Worm (Caenorhabditis elegans): Measurements from ENCODE around the gene algn-9.

Gene algn-9

DNA sequence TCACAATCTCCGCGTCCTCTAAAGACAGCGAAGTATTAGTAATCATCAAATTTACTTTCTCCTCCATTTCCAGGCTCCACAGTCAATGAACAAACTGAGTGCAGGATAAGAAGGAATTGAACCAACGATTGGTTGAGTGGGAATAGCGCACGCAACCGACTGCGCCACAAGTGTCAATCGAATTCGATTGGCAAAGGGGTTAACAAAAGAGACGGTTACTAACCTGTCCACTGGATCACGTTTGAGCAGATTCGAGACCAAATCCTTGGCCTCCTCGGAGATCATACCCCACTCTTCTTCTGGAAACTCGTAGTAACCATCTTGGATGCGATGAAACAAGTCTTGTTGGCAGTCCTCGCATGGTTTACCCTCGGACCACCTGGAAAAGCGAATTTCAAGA, 38.9 kb upstream of the algn-9 start:
- no peak for TF ChIP-seq ama-1 (optimal IDR thresholded peaks at IDR 0.05)
- TF ChIP-seq ceh-13 (GFP tag; optimal IDR thresholded peaks at IDR 0.05), result peak; percentile 30
- peak; percentile 34 for TF ChIP-seq ceh-36 (tag; optimal IDR thresholded peaks at IDR 0.05)
- 0 out of 2 replicates have a peak, but pooled peaks have one; percentile 36 for TF ChIP-seq flt-1 (GFP tag; IDR thresholded peaks at IDR 0.05)
- peak; percentile 73 for TF ChIP-seq pes-1 (GFP tag; IDR thresholded peaks at IDR 0.05)
- TF ChIP-seq B0310.2 (tag; optimal IDR thresholded peaks at IDR 0.05), result no peak

DNA sequence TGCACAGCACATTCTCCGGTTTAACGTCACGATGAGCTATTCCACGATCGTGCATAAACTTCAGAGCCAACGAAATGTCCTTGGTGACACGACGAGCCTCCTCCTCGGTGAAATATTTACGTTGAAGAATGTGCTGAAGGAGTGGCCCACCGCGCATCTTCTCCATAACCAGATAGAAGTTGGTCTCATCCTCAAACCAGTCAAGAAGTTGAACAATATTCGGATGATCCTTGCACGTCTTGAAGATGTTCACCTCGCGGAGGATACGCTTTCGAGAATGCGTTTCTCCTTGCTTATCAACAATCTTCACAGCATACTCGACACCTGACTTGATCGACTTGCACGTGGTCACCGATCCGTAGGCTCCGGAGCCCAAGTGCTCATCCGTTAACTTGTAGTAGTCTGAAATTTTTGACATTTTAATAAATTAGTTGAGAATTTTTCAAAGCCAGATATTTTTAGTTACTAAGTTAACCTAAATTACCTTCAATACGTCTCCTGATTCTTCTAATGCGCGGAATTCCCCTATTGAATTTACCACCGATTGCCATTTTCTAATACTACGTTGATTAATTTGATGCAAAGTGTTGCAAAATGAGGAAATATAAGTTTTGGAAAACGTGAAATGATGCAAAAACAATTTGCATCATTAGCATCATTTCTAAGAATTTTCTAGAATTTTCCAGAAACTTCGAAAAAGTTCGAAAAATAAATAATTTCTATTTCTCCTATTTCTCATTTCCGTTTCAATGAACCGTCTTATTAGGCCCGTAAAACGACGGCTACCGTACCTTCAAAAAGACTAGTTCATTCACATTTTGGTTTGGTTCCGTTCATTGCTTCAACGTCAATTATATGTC, 38.0 kb upstream of the algn-9 start:
- TF ChIP-seq tra-4 (tag; optimal IDR thresholded peaks at IDR 0.05), result no peak
- TF ChIP-seq sea-1 (GFP tag; conservative IDR thresholded peaks at IDR 0.05), result 0 out of 2 replicates have a peak, but pooled peaks have one; percentile 47

DNA sequence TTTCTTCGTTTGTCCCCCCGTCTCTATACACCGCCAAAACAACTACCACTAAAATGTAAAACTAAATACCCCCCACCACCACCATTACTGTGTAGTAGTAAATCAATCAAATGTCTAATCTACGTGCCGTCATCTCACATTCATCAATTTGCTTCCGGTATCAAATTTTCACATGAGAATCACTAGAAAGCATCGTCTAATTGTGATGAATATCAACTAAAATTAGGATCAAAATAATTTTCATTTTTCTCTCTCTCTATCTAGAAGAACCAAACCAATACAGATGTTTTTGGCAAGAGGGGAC, 37.4 kb upstream of the algn-9 start:
- TF ChIP-seq scrt-1 (GFP tag; IDR thresholded peaks at IDR 0.05) (no peak), tbx-11 (GFP tag; IDR thresholded peaks at IDR 0.05) (no peak), ceh-13 (GFP tag; optimal IDR thresholded peaks at IDR 0.05) (no peak), hmbx-1 (tag; optimal IDR thresholded peaks at IDR 0.05) (no peak), F13C5.2 (tag; optimal IDR thresholded peaks at IDR 0.05) (no peak), aly-1 (tag; optimal IDR thresholded peaks at IDR 0.05) (no peak), tbx-37 (GFP tag; conservative IDR thresholded peaks at IDR 0.05) (no peak), sea-1 (GFP tag; conservative IDR thresholded peaks at IDR 0.05) (no peak), flt-1 (GFP tag; IDR thresholded peaks at IDR 0.05) (no peak), ceh-36 (tag; optimal IDR thresholded peaks at IDR 0.05) (no peak), tra-4 (tag; optimal IDR thresholded peaks at IDR 0.05) (no peak)

DNA sequence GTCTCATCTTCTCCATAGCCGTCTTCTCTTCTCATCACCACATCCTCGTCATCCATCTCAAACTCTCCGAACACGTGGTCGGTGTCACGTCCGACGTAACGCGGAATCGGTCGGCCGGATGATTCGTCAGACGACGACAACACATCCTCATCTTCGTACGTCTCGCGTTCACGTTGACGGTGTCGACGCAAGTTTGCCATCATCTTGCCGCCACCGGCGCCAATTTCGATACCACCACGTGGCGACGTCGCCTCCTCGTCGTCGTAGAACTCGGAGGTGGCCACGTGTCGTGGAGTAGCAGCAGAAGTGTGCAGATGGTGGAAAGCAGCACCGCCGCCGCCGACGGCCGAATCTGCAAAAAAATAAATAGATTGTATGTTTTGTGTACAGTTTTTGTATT, 36.8 kb upstream of the algn-9 start:
- TF ChIP-seq sea-1 (GFP tag; conservative IDR thresholded peaks at IDR 0.05) (0 out of 2 replicates have a peak, but pooled peaks have one; percentile 19), ceh-13 (GFP tag; optimal IDR thresholded peaks at IDR 0.05) (no peak), hnd-1 (tag; optimal IDR thresholded peaks at IDR 0.05) (no peak), aly-1 (tag; optimal IDR thresholded peaks at IDR 0.05) (peak; percentile 43)

DNA sequence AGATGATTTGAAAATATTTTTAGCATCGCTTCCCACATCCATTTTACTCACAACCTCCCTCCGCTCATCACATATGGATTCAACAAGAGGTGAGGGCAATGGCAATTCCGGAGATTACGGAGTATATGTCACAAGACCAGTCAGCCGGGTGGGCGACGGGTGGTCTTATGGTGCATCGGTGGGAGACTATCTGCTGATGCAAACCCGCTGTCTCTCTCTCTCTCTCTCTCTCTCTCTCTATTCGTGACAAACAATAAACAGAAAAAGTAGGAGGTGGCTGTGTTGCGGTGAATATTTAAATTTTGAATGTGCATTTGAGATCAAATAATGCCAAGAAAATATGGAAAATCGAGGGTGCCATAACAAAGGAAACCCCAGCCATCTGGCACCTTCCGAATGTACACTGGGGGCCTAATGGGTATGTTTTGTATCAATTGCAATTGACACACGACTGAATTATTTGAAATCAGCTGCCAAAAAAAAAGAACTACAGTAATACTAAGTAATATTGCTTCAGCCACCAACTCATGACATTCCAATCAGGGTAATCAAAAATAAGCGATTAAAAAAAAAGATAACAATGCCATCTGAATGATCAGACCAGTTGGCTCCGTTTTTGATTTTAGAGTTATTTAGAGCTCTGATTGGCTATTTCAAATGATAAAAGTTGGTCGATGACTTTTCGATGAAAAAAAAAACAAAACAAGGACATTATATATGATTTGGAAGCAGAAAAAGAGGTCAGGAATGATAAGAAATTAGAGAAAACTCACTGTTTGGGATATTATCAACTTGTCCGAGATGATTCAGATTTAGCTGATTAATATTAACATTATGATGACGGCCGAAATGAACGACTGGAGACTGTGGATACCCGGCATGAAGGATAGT, 36.1 kb upstream of the algn-9 start:
- no peak for TF ChIP-seq hmbx-1 (tag; optimal IDR thresholded peaks at IDR 0.05)
- TF ChIP-seq aly-1 (tag; optimal IDR thresholded peaks at IDR 0.05), result no peak
- TF ChIP-seq tbx-37 (GFP tag; conservative IDR thresholded peaks at IDR 0.05), result no peak
- TF ChIP-seq ama-1 (optimal IDR thresholded peaks at IDR 0.05), result peak; percentile 0
- TF ChIP-seq hmg-4 (GFP tag; optimal IDR thresholded peaks at IDR 0.05), result peak; percentile 40

DNA sequence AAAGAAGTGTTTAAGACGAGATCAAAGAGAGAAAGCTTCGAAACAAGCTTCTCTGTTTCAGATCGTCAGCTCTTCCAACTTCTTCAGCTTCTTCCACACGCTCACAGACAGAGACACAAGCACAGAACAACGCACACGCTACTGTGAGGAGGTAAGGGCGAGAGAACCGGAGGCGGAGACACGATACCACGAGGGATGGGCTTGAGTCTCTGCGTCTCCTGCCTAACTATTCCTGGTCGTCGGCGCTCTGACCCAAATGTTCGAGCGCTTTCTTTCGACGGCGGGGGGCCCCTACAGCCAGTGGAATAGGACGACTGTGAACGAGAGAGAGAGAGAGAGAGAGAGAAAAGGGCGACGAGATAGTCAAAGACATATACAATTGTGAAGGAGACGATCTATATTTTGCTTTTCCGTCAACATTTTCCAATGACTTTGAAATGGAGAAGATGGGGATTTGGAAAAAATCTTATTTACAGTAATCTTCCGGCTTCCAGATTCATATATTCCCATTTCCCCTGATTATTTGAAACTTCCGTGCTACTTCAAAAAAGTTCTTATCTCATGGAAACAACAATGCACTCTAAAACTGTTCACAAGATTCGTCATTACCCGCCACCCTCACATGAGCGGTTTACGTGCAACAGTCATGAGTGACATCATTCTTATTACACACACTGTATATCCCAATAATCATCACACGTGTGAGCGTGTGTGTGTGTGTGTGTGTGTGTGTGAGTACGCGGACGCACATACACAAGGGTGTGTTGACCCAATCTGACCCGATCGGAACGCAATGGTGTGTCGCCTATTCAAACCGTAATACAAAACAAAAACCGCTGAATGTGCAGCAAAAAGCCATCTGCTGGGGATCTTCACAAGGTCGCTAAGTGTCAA, 35.1 kb upstream of the algn-9 start:
- TF ChIP-seq sea-1 (GFP tag; conservative IDR thresholded peaks at IDR 0.05) (no peak), F13C5.2 (tag; optimal IDR thresholded peaks at IDR 0.05) (peak; percentile 56), ama-1 (optimal IDR thresholded peaks at IDR 0.05) (peak; percentile 28), tbx-11 (GFP tag; IDR thresholded peaks at IDR 0.05) (no peak), pes-1 (GFP tag; IDR thresholded peaks at IDR 0.05) (no peak), ceh-36 (tag; optimal IDR thresholded peaks at IDR 0.05) (no peak), ets-7 (tag; optimal IDR thresholded peaks at IDR 0.05) (no peak), tra-4 (tag; optimal IDR thresholded peaks at IDR 0.05) (no peak), scrt-1 (GFP tag; IDR thresholded peaks at IDR 0.05) (peak; percentile 59; the same call in 1 of the 2 replicates), hmg-4 (GFP tag; optimal IDR thresholded peaks at IDR 0.05) (peak; percentile 61), ceh-13 (GFP tag; optimal IDR thresholded peaks at IDR 0.05) (no peak), B0310.2 (tag; optimal IDR thresholded peaks at IDR 0.05) (no peak), flt-1 (GFP tag; IDR thresholded peaks at IDR 0.05) (peak; percentile 54)

DNA sequence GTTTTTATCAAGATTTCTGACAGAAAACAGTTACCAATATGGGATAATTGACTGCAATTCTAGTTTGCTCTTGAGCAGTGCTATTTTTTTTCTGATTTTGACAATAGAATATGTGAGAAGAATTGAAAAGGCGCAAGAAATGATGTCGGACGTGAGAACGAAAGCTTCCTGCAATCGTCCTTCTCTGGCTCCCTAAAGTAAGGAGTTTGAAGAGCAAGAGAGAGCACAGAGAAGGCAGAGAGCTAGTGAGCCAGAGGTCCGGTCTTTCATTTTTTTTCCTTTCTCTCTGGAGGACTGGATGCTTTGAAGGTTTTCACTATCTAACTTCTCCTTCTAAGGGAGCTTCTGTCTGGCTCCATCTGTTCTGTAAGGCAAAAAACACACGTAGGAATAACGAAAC, 34.0 kb upstream of the algn-9 start:
- TF ChIP-seq tra-4 (tag; optimal IDR thresholded peaks at IDR 0.05), result no peak
- no peak for TF ChIP-seq ceh-36 (tag; optimal IDR thresholded peaks at IDR 0.05)
- TF ChIP-seq hnd-1 (tag; optimal IDR thresholded peaks at IDR 0.05), result no peak
- TF ChIP-seq ets-7 (tag; optimal IDR thresholded peaks at IDR 0.05), result no peak
- TF ChIP-seq aly-1 (tag; optimal IDR thresholded peaks at IDR 0.05), result no peak
- no peak for TF ChIP-seq ceh-13 (GFP tag; optimal IDR thresholded peaks at IDR 0.05)
- no peak for TF ChIP-seq tbx-37 (GFP tag; conservative IDR thresholded peaks at IDR 0.05)
- TF ChIP-seq sea-1 (GFP tag; conservative IDR thresholded peaks at IDR 0.05), result no peak
- no peak for TF ChIP-seq hmg-4 (GFP tag; optimal IDR thresholded peaks at IDR 0.05)
- no peak for TF ChIP-seq flt-1 (GFP tag; IDR thresholded peaks at IDR 0.05)
- no peak for TF ChIP-seq tbx-11 (GFP tag; IDR thresholded peaks at IDR 0.05)
- TF ChIP-seq F13C5.2 (tag; optimal IDR thresholded peaks at IDR 0.05), result no peak
- TF ChIP-seq scrt-1 (GFP tag; IDR thresholded peaks at IDR 0.05), result no peak
- no peak for TF ChIP-seq pes-1 (GFP tag; IDR thresholded peaks at IDR 0.05)
- no peak for TF ChIP-seq B0310.2 (tag; optimal IDR thresholded peaks at IDR 0.05)

Data from whole organism, early embryonic.